Fruit fly (Drosophila melanogaster): Measurements from ENCODE around the gene CG3815.

dm6 chrX:6316858-6317474 lies 21.8 kb downstream of the CG3815 start:
- no peak for TF ChIP-seq Blimp-1 (GFP tag; optimal IDR thresholded peaks at IDR 0.05)
- TF ChIP-seq topi (GFP tag; optimal IDR thresholded peaks at IDR 0.05): peak; percentile 27
- TF ChIP-seq CG15336 (GFP tag; IDR thresholded peaks at IDR 0.05): peak; percentile 60
- peak; percentile 31 to 60 for TF ChIP-seq ss (GFP tag; optimal IDR thresholded peaks at IDR 0.05)
- TF ChIP-seq CG11902 (GFP tag; optimal IDR thresholded peaks at IDR 0.05): no peak
- peak; percentile 42 for TF ChIP-seq CG3032 (tag; optimal IDR thresholded peaks at IDR 0.05)
- no peak for TF ChIP-seq CG8319 (GFP tag; optimal IDR thresholded peaks at IDR 0.05)
- TF ChIP-seq Sox15 (GFP tag; optimal IDR thresholded peaks at IDR 0.05): no peak
- peak; percentile 42 for TF ChIP-seq CG10631 (GFP tag; optimal IDR thresholded peaks at IDR 0.05)
- TF ChIP-seq CG11294 (GFP tag; IDR thresholded peaks at IDR 0.05): no peak; the same call in 1 of the 2 replicates
- peak; percentile 30 for TF ChIP-seq Sox14 (GFP tag; optimal IDR thresholded peaks at IDR 0.05)
- no peak for TF ChIP-seq CG6854 (GFP tag; optimal IDR thresholded peaks at IDR 0.05)
